Fruit fly (Drosophila melanogaster) whole organism, embryonic: ENCODE measurements around the gene CG42716.
A peak's percentile ranks its signal among the peaks of the same experiment; 100 is the strongest.

Experiments
- C15 ChIP-seq: fragments of 200-800 bp; sonication (Bioruptor generic); IDR thresholded peaks from 3 replicates; pipeline ENCODE4 v1.3.6; 2022; ENCODE audit warnings: missing biosample characterization, missing genetic modification characterization
- CG11504 ChIP-seq: fragments of 200-800 bp; sonication (Bioruptor generic); optimal IDR thresholded peaks from 3 replicates; lab custom pipeline; 2019; ENCODE audit warnings: missing biosample characterization, mild to moderate bottlenecking, missing genetic modification characterization, moderate library complexity
- CG13296 ChIP-seq: fragments of 200-800 bp; sonication (Bioruptor generic); optimal IDR thresholded peaks from 3 replicates; lab custom pipeline; 2018; ENCODE audit warnings: missing biosample characterization, mild to moderate bottlenecking, missing genetic modification characterization
- CG17186 ChIP-seq: fragments of 200-800 bp; sonication (Bioruptor generic); optimal IDR thresholded peaks from 3 replicates; lab custom pipeline; 2017; ENCODE audit warnings: missing biosample characterization, missing genetic modification reagents, missing genetic modification characterization
- CG2116 ChIP-seq: fragments of 200-800 bp; sonication (Bioruptor generic); optimal IDR thresholded peaks from 3 replicates; lab custom pipeline; 2018; ENCODE audit warnings: missing biosample characterization, mild to moderate bottlenecking, missing genetic modification characterization
- CG2120 ChIP-seq: fragments of 200-800 bp; sonication (Bioruptor generic); optimal IDR thresholded peaks from 3 replicates; lab custom pipeline; 2016; ENCODE audit warnings: missing biosample characterization, missing genetic modification characterization
- CG2129 ChIP-seq: fragments of 200-800 bp; sonication (Bioruptor generic); IDR thresholded peaks from 2 replicates; pipeline ENCODE4 v1.3.6; 2022; ENCODE audit warnings: missing biosample characterization, missing genetic modification characterization; ENCODE audit not compliant: partially characterized antibody
- CG3163 ChIP-seq: fragments of 200-800 bp; sonication (Bioruptor generic); optimal IDR thresholded peaks from 3 replicates; lab custom pipeline; 2016; ENCODE audit warnings: missing biosample characterization, missing genetic modification characterization
- CG32767 ChIP-seq: fragments of 200-800 bp; sonication (Bioruptor generic); IDR thresholded peaks from 2 replicates; pipeline ENCODE4 v1.3.6; 2022; ENCODE audit warnings: missing biosample characterization, missing genetic modification characterization
- CG3281 ChIP-seq: fragments of 200-800 bp; sonication (Bioruptor generic); optimal IDR thresholded peaks from 3 replicates; lab custom pipeline; 2017; ENCODE audit warnings: missing biosample characterization, mild to moderate bottlenecking, missing genetic modification characterization
- CG34224 ChIP-seq: fragments of 200-800 bp; sonication (Bioruptor generic); IDR thresholded peaks from 3 replicates; pipeline ENCODE4 v1.3.6; 2022; ENCODE audit warnings: missing biosample characterization, missing genetic modification characterization; ENCODE audit not compliant: partially characterized antibody
- CG34376 ChIP-seq: fragments of 200-800 bp; sonication (Bioruptor generic); optimal IDR thresholded peaks from 2 replicates; lab custom pipeline; 2018; ENCODE audit warnings: missing biosample characterization, mild to moderate bottlenecking, missing genetic modification characterization
- CG7987 ChIP-seq: fragments of 200-800 bp; sonication (Bioruptor generic); optimal IDR thresholded peaks from 2 replicates; lab custom pipeline; 2018; ENCODE audit warnings: missing biosample characterization, mild to moderate bottlenecking, missing genetic modification characterization, moderate library complexity
- CG8388 ChIP-seq: fragments of 200-800 bp; sonication (Bioruptor generic); optimal IDR thresholded peaks from 2 replicates; lab custom pipeline; 2019; ENCODE audit warnings: missing biosample characterization, mild to moderate bottlenecking, missing genetic modification characterization, moderate library complexity
- CG8765 ChIP-seq: fragments of 200-800 bp; sonication (Bioruptor generic); IDR thresholded peaks from 2 replicates; pipeline ENCODE4 v1.3.6; 2022; ENCODE audit warnings: missing biosample characterization, missing genetic modification characterization
- CG9797 ChIP-seq: fragments of 200-800 bp; sonication (Bioruptor generic); optimal IDR thresholded peaks from 3 replicates; lab custom pipeline; 2018; ENCODE audit warnings: missing biosample characterization, mild to moderate bottlenecking, missing genetic modification characterization
- D ChIP-seq, 2 experiments: fragments of 200-800 bp in 1 of 2; fragments of >200 bp in 1 of 2; sonication (Bioruptor generic) in 1 of 2; optimal IDR thresholded peaks; 2 replicates in 1 of 2; 3 replicates in 1 of 2; lab custom pipeline; 2017; ENCODE audit warnings: mild to moderate bottlenecking in 1 of 2, missing biosample characterization in 1 of 2, missing genetic modification characterization in 1 of 2, missing genetic modification reagents in 1 of 2
- Dp ChIP-seq: fragments of 200-800 bp; sonication (Bioruptor generic); optimal IDR thresholded peaks from 2 replicates; lab custom pipeline; 2018; ENCODE audit warnings: missing biosample characterization, mild to moderate bottlenecking, missing genetic modification characterization, moderate library complexity
- Eip74EF ChIP-seq, 2 experiments: fragments of 200-800 bp in 1 of 2; fragments of >200 bp in 1 of 2; sonication (Bioruptor generic) in 1 of 2; optimal IDR thresholded peaks; 2 replicates each; lab custom pipeline; 2017 to 2019; ENCODE audit warnings: missing biosample characterization in 2 of 2, missing genetic modification characterization in 2 of 2, mild to moderate bottlenecking in 1 of 2, moderate library complexity in 1 of 2
- Ets97D ChIP-seq: fragments of 200-800 bp; sonication (Bioruptor generic); optimal IDR thresholded peaks from 3 replicates; lab custom pipeline; 2016; ENCODE audit warnings: missing biosample characterization, missing genetic modification characterization
- HHEX ChIP-seq: fragments of 200-800 bp; sonication (Bioruptor generic); optimal IDR thresholded peaks from 3 replicates; lab custom pipeline; 2017; ENCODE audit warnings: missing biosample characterization, mild to moderate bottlenecking, missing genetic modification characterization, missing genetic modification reagents
- HLH4C ChIP-seq: fragments of 200-800 bp; sonication (Bioruptor generic); IDR thresholded peaks from 3 replicates; pipeline ENCODE4 v1.3.6; 2022; ENCODE audit warnings: missing biosample characterization, missing genetic modification characterization; ENCODE audit not compliant: partially characterized antibody
- HmgZ ChIP-seq: fragments of 200-800 bp; sonication (Bioruptor generic); optimal IDR thresholded peaks from 2 replicates; lab custom pipeline; 2018; ENCODE audit warnings: missing biosample characterization, mild to moderate bottlenecking, missing genetic modification characterization
- Kr ChIP-seq: fragments of 200-800 bp; sonication (Bioruptor generic); optimal IDR thresholded peaks from 2 replicates; lab custom pipeline; 2017; ENCODE audit warnings: missing biosample characterization, mild to moderate bottlenecking, missing genetic modification characterization
- Meics ChIP-seq: fragments of 200-800 bp; sonication (Bioruptor generic); optimal IDR thresholded peaks from 2 replicates; lab custom pipeline; 2017; ENCODE audit warnings: missing biosample characterization, mild to moderate bottlenecking, missing genetic modification characterization
- Oaz ChIP-seq: fragments of 200-800 bp; sonication (Bioruptor generic); IDR thresholded peaks from 2 replicates; pipeline ENCODE4 v1.3.6; 2022; ENCODE audit warnings: missing biosample characterization, missing genetic modification characterization
- Sin3A ChIP-seq: fragments of >200 bp; optimal IDR thresholded peaks from 2 replicates; lab custom pipeline; 2018
- Sry-β ChIP-seq: fragments of 200-800 bp; sonication (Bioruptor generic); optimal IDR thresholded peaks from 2 replicates; lab custom pipeline; 2018; ENCODE audit warnings: missing biosample characterization, mild to moderate bottlenecking, missing genetic modification characterization, moderate library complexity
- abd-A ChIP-seq: fragments of 200-800 bp; sonication (Bioruptor generic); optimal IDR thresholded peaks from 3 replicates; lab custom pipeline; 2019; ENCODE audit warnings: missing biosample characterization, mild to moderate bottlenecking, missing genetic modification characterization, moderate library complexity
- bbx ChIP-seq: fragments of 200-800 bp; sonication (Bioruptor generic); IDR thresholded peaks from 2 replicates; pipeline ENCODE4 v1.3.6; 2022; ENCODE audit warnings: missing biosample characterization, missing genetic modification characterization; ENCODE audit not compliant: partially characterized antibody
- bcd ChIP-seq: fragments of 200-800 bp; sonication (Bioruptor generic); optimal IDR thresholded peaks from 2 replicates; lab custom pipeline; 2017; ENCODE audit warnings: missing biosample characterization, mild to moderate bottlenecking, missing genetic modification characterization
- cg ChIP-seq: fragments of 200-800 bp; sonication (Bioruptor generic); optimal IDR thresholded peaks from 3 replicates; lab custom pipeline; 2019; ENCODE audit warnings: missing biosample characterization, mild to moderate bottlenecking, missing genetic modification characterization, moderate library complexity
- chm ChIP-seq: fragments of 200-800 bp; sonication (Bioruptor generic); IDR thresholded peaks from 2 replicates; pipeline ENCODE4 v1.3.6; 2022; ENCODE audit warnings: missing biosample characterization, missing genetic modification characterization
- dpn ChIP-seq, 2 experiments: fragments of 200-800 bp; sonication (Bioruptor generic); optimal IDR thresholded peaks; 3 replicates each; lab custom pipeline; 2016; ENCODE audit warnings: missing biosample characterization in 2 of 2, missing genetic modification characterization in 2 of 2
- eve ChIP-seq, 2 experiments: fragments of >200 bp; optimal IDR thresholded peaks; 2 replicates each; lab custom pipeline; 2017; ENCODE audit warnings: missing biosample characterization in 2 of 2, missing genetic modification characterization in 2 of 2
- gcm ChIP-seq: fragments of 200-800 bp; sonication (Bioruptor generic); optimal IDR thresholded peaks from 2 replicates; lab custom pipeline; 2019; ENCODE audit warnings: missing biosample characterization, mild to moderate bottlenecking, missing genetic modification characterization, moderate library complexity
- gem ChIP-seq: fragments of 200-800 bp; sonication (Bioruptor generic); optimal IDR thresholded peaks from 2 replicates; lab custom pipeline; 2019; ENCODE audit warnings: missing biosample characterization, mild to moderate bottlenecking, missing genetic modification characterization, moderate library complexity
- her ChIP-seq: fragments of 200-800 bp; sonication (Bioruptor generic); optimal IDR thresholded peaks from 2 replicates; lab custom pipeline; 2016; ENCODE audit warnings: missing biosample characterization, missing genetic modification characterization
- hkb ChIP-seq, 2 experiments: fragments of 200-800 bp in 1 of 2; fragments of >200 bp in 1 of 2; sonication (Bioruptor generic) in 1 of 2; IDR thresholded peaks in 1 of 2; optimal IDR thresholded peaks in 1 of 2; 2 replicates each; pipeline versions ENCODE4 v1.3.6 to Lab custom; 2017 to 2022; ENCODE audit warnings: missing biosample characterization in 1 of 2, missing genetic modification characterization in 1 of 2
- hth ChIP-seq: fragments of >200 bp; optimal IDR thresholded peaks from 2 replicates; lab custom pipeline; 2017; ENCODE audit warnings: inconsistent platforms
- jumu ChIP-seq: fragments of 200-800 bp; sonication (Bioruptor generic); optimal IDR thresholded peaks from 3 replicates; lab custom pipeline; 2016; ENCODE audit warnings: missing biosample characterization, missing genetic modification characterization
- klu ChIP-seq: fragments of 200-800 bp; sonication (Bioruptor generic); IDR thresholded peaks from 2 replicates; pipeline ENCODE4 v1.3.6; 2022; ENCODE audit warnings: missing biosample characterization, missing genetic modification characterization
- nau ChIP-seq: fragments of 200-800 bp; sonication (Bioruptor generic); optimal IDR thresholded peaks from 3 replicates; lab custom pipeline; 2017; ENCODE audit warnings: missing biosample characterization, mild to moderate bottlenecking, missing genetic modification characterization, missing genetic modification reagents
- sd ChIP-seq: fragments of 200-800 bp; sonication (Bioruptor generic); optimal IDR thresholded peaks from 3 replicates; lab custom pipeline; 2018; ENCODE audit warnings: missing biosample characterization, mild to moderate bottlenecking, missing genetic modification characterization, moderate library complexity
- seq ChIP-seq: fragments of 200-800 bp; sonication (Bioruptor generic); IDR thresholded peaks from 2 replicates; pipeline ENCODE4 v1.3.6; 2022; ENCODE audit warnings: missing biosample characterization, missing genetic modification characterization
- ssp ChIP-seq: fragments of 200-800 bp; sonication (Bioruptor generic); IDR thresholded peaks from 2 replicates; pipeline ENCODE4 v1.3.6; 2022; ENCODE audit warnings: missing biosample characterization, missing genetic modification characterization
- z ChIP-seq: fragments of 200-800 bp; sonication (Bioruptor generic); IDR thresholded peaks from 3 replicates; pipeline ENCODE4 v1.3.6; 2022; ENCODE audit warnings: missing biosample characterization, missing genetic modification characterization

CG42716 gene

dm6 chr3L:16052145-16053025 is 18.8 kb downstream of the CG42716 start (continued):
- TF ChIP-seq HHEX (GFP tag; lab: Kevin White, UChicago) = no peak
- TF ChIP-seq Meics = no peak
- TF ChIP-seq CG3163 (GFP tag; lab: Kevin White, UChicago) = no peak
- peak; percentile 99 for TF ChIP-seq cg
- no peak for TF ChIP-seq seq (GFP tag; lab: Robert Waterston, UW)
- no peak; the same call in 1 of the 2 replicates for TF ChIP-seq chm
- TF ChIP-seq CG34376 (GFP tag; lab: Kevin White, UChicago) = peak; percentile 12
- no peak for TF ChIP-seq gcm
- no peak for TF ChIP-seq Kr (GFP tag; lab: Kevin White, UChicago)
- no peak for TF ChIP-seq Ets97D (GFP tag; lab: Kevin White, UChicago)
- TF ChIP-seq D (optimal IDR thresholded peaks at IDR 0.05; lab: Kevin White, UChicago) = peak; percentile 80
- TF ChIP-seq D (GFP tag; optimal IDR thresholded peaks at IDR 0.05; lab: Kevin White, UChicago) = peak; percentile 25
- TF ChIP-seq her (GFP tag; lab: Kevin White, UChicago) = no peak
- no peak for TF ChIP-seq hkb (optimal IDR thresholded peaks at IDR 0.05; lab: Kevin White, UChicago)
- 0 out of 2 replicates have a peak, but pooled peaks have one; percentile 4 for TF ChIP-seq hkb (GFP tag; IDR thresholded peaks at IDR 0.05; lab: Robert Waterston, UW)
- peak; percentile 11 for TF ChIP-seq Sin3A (lab: Kevin White, UChicago)
- TF ChIP-seq C15 = no peak
- no peak for TF ChIP-seq z (GFP tag; lab: Robert Waterston, UW)
- TF ChIP-seq gem = no peak
- peak in 1 of 2 experiments; percentile 59 for TF ChIP-seq eve (GFP tag; optimal IDR thresholded peaks at IDR 0.05; lab: Kevin White, UChicago)
- TF ChIP-seq HmgZ (tag; lab: Kevin White, UChicago) = no peak
- peak; percentile 32; the same call in 1 of the 2 replicates for TF ChIP-seq CG32767 (GFP tag; lab: Robert Waterston, UW)
- TF ChIP-seq CG8765 (GFP tag; lab: Robert Waterston, UW) = no peak
- no peak for TF ChIP-seq klu (GFP tag; lab: Robert Waterston, UW)
- TF ChIP-seq sd (tag; lab: Kevin White, UChicago) = peak; percentile 90
- no peak for TF ChIP-seq bcd
- no peak for TF ChIP-seq CG11504 (tag; lab: Kevin White, UChicago)
- no peak for TF ChIP-seq ssp
- no peak for TF ChIP-seq CG3281 (GFP tag; lab: Kevin White, UChicago)
- TF ChIP-seq CG17186 (GFP tag; lab: Kevin White, UChicago) = no peak
- no peak for TF ChIP-seq CG8388
- no peak for TF ChIP-seq CG2129
- TF ChIP-seq hth = no peak
- no peak for TF ChIP-seq CG13296 (GFP tag; lab: Kevin White, UChicago)
- TF ChIP-seq nau (GFP tag; lab: Kevin White, UChicago) = peak; percentile 41
- no peak for TF ChIP-seq CG34224 (GFP tag; lab: Robert Waterston, UW)
- no peak for TF ChIP-seq CG9797 (GFP tag; lab: Kevin White, UChicago)
- TF ChIP-seq Sry-β (GFP tag; lab: Kevin White, UChicago) = no peak
- no peak for TF ChIP-seq CG2116 (GFP tag; lab: Kevin White, UChicago)
- TF ChIP-seq CG7987 = no peak
- no peak for TF ChIP-seq abd-A (tag; lab: Kevin White, UChicago)
- TF ChIP-seq bbx = 0 out of 2 replicates have a peak, but pooled peaks have one; percentile 10
- no peak for TF ChIP-seq HLH4C
- no peak for TF ChIP-seq Oaz (GFP tag; lab: Robert Waterston, UW)
- TF ChIP-seq CG2120 (GFP tag; lab: Kevin White, UChicago) = no peak
- TF ChIP-seq jumu (GFP tag; lab: Kevin White, UChicago) = no peak
- no peak for TF ChIP-seq Dp (GFP tag; lab: Kevin White, UChicago)
- no peak for TF ChIP-seq dpn (GFP tag; optimal IDR thresholded peaks at IDR 0.05; lab: Kevin White, UChicago)
- peak; percentile 8 to 89 for TF ChIP-seq Eip74EF (GFP tag; optimal IDR thresholded peaks at IDR 0.05; lab: Kevin White, UChicago)
